Fruit fly (Drosophila melanogaster) whole organism, wandering third instar larva: Measurements from ENCODE around the gene CG11710.

ENCODE experiments used
- Abd-B ChIP-seq: fragments of >200 bp; optimal IDR thresholded peaks from 2 replicates; lab custom pipeline; 2017; ENCODE audit warnings: missing biosample characterization, missing genetic modification characterization
- CG9705 ChIP-seq: fragments of 200-800 bp; sonication (Bioruptor generic); optimal IDR thresholded peaks from 2 replicates; lab custom pipeline; 2018; ENCODE audit warnings: missing biosample characterization, mild to moderate bottlenecking, missing genetic modification characterization
- Jra ChIP-seq: sonication (Bioruptor generic); optimal IDR thresholded peaks from 2 replicates; lab custom pipeline; 2016; ENCODE audit warnings: missing biosample characterization, missing genetic modification characterization
- Myc ChIP-seq: fragments of >200 bp; optimal IDR thresholded peaks from 2 replicates; lab custom pipeline; 2017
- OdsH ChIP-seq: fragments of 200-800 bp; sonication (Bioruptor generic); optimal IDR thresholded peaks from 2 replicates; lab custom pipeline; 2016; ENCODE audit warnings: missing biosample characterization, mild to moderate bottlenecking, missing genetic modification characterization
- Vsx2 ChIP-seq: fragments of 200-300, 225-300 bp; sonication (Bioruptor generic); optimal IDR thresholded peaks from 2 replicates; lab custom pipeline; 2018; ENCODE audit warnings: missing biosample characterization, missing genetic modification characterization; ENCODE audit not compliant: partially characterized antibody
- br ChIP-seq: fragments of 200-800 bp; sonication (Bioruptor generic); optimal IDR thresholded peaks from 2 replicates; lab custom pipeline; 2016; ENCODE audit warnings: missing biosample characterization, missing genetic modification characterization
- brk ChIP-seq: fragments of 200-800 bp; sonication (Bioruptor generic); optimal IDR thresholded peaks from 2 replicates; lab custom pipeline; 2016; ENCODE audit warnings: missing biosample characterization, mild to moderate bottlenecking, missing genetic modification characterization
- dsf ChIP-seq: sonication (Bioruptor generic); optimal IDR thresholded peaks from 2 replicates; lab custom pipeline; 2016; ENCODE audit warnings: missing biosample characterization, missing genetic modification characterization, borderline replicate concordance
- foxo ChIP-seq, 2 experiments: fragments of 200-800 bp; sonication (Bioruptor generic); optimal IDR thresholded peaks; 2 replicates in 1 of 2; 3 replicates in 1 of 2; lab custom pipeline; 2016 to 2017; ENCODE audit warnings: missing biosample characterization in 2 of 2, missing genetic modification characterization in 2 of 2
- h ChIP-seq: fragments of 200-800 bp; sonication (Bioruptor generic); optimal IDR thresholded peaks from 3 replicates; lab custom pipeline; 2016; ENCODE audit warnings: missing biosample characterization, mild to moderate bottlenecking, missing genetic modification characterization
- lola ChIP-seq: fragments of >200 bp; optimal IDR thresholded peaks from 2 replicates; lab custom pipeline; 2017; ENCODE audit warnings: missing biosample characterization, missing genetic modification characterization
- psq ChIP-seq: fragments of 200-800 bp; sonication (Bioruptor generic); optimal IDR thresholded peaks from 3 replicates; lab custom pipeline; 2017; ENCODE audit warnings: missing biosample characterization, mild to moderate bottlenecking, missing genetic modification characterization, moderate library complexity

DNA sequence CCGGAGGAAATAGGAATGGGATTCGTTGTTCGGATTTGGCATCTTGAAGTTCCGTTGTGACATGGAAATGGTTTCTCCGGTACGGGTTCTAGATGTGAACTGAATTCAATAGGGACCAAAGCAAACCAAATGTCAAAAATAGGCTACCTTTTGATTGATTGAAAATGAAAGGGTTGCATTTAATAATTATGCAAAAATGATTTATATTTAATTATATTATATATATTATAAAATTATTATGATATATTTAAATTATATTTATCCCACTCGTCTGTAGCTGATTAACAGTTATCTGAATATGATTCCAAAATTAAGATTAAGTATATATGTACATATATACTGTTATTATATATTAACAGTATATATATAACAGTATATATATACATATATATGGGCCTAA lies 38.8 kb downstream of the CG11710 start, which contains the start of gene jb:
- TF ChIP-seq Vsx2 (no peak), br (GFP tag; lab: Kevin White, UChicago) (no peak), psq (no peak), h (GFP tag; lab: Kevin White, UChicago) (no peak), Myc (lab: Kevin White, UChicago) (no peak), dsf (no peak), foxo (GFP tag; optimal IDR thresholded peaks at IDR 0.05; lab: Kevin White, UChicago) (no peak), lola (GFP tag; lab: Kevin White, UChicago) (no peak), brk (GFP tag; lab: Kevin White, UChicago) (no peak), Jra (GFP tag; lab: Kevin White, UChicago) (no peak), Abd-B (GFP tag; lab: Kevin White, UChicago) (no peak), CG9705 (GFP tag; lab: Kevin White, UChicago) (no peak), OdsH (GFP tag; lab: Kevin White, UChicago) (no peak)
